Fruit fly (Drosophila melanogaster): ENCODE results near the gene fng.

Gene fng

DNA sequence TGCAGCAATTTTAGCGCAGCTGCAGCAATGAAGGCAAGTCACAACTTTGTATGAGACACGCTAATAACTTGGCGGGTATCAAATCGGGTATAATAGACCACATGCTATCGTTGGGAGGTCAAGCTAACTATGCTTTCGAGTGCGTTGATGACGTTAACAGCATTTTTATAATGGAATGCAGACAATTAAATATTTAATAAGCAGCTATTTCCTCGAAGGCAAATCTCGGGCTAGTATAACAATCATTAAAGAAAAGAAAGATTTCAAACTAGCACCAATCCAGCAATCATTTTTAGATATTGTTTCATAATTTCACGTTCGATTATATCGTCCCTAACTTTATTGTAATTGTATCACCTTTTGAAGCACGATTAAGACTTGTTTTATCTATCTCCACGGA lies 31.2 kb upstream of the fng start:
- no peak for TF ChIP-seq Hr78 (GFP tag; optimal IDR thresholded peaks at IDR 0.05)
- TF ChIP-seq Abd-B (GFP tag; optimal IDR thresholded peaks at IDR 0.05), result no peak
- no peak for TF ChIP-seq Sp1 (GFP tag; optimal IDR thresholded peaks at IDR 0.05)
- no peak for TF ChIP-seq CG32264 (GFP tag; optimal IDR thresholded peaks at IDR 0.05)
- TF ChIP-seq jim (GFP tag; optimal IDR thresholded peaks at IDR 0.05), result no peak
- no peak for TF ChIP-seq Dfd (GFP tag; optimal IDR thresholded peaks at IDR 0.05)
- TF ChIP-seq GATAd (GFP tag; optimal IDR thresholded peaks at IDR 0.05), result no peak
- no peak for TF ChIP-seq Jra (GFP tag; optimal IDR thresholded peaks at IDR 0.05)
- TF ChIP-seq woc (GFP tag; optimal IDR thresholded peaks at IDR 0.05), result no peak

DNA sequence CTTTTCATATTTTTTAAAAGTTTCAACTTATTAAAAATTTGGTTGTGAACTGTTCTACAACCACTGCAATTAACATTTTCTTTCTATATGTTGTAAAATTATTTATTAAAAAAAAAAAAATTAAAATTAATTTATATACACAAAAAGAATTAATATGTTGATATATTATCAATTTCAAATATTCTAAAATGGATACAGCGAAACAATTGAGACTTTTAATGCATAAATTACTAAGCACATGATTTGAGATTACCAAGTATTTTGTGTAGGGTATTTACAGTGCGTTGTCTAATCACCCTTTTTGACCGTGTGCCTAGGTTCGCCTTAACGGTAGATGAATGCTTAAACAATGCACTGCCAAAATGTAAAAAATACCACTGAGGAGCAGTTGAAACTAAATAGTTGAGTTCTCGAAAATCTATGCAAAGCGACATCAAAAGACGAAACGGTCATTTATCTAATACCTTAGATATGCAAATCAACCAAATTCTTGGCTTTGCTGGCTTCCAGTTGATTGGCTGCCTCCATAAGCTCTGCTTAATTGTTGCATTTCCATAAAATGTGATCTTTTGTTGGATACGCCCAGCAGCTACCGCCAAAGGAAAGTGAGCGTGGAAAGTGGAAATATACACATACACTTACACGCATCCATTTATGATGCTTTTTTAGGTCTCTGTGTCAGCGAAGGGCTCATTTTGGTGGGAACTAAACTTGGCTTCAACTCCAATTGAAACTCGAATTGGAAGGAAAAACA lies 27.8 kb upstream of the fng start:
- no peak for TF ChIP-seq Jra (GFP tag; optimal IDR thresholded peaks at IDR 0.05)
- no peak for TF ChIP-seq Dif (GFP tag; optimal IDR thresholded peaks at IDR 0.05; ENCODE audit: partially characterized antibody)
- TF ChIP-seq usp (GFP tag; optimal IDR thresholded peaks at IDR 0.05), result no peak
- TF ChIP-seq Hnf4 (GFP tag; optimal IDR thresholded peaks at IDR 0.05), result no peak
- no peak for TF ChIP-seq woc (GFP tag; optimal IDR thresholded peaks at IDR 0.05)
- no peak for TF ChIP-seq rgr (GFP tag; optimal IDR thresholded peaks at IDR 0.05)
- TF ChIP-seq sage (GFP tag; optimal IDR thresholded peaks at IDR 0.05), result no peak
- TF ChIP-seq h (GFP tag; optimal IDR thresholded peaks at IDR 0.05), result no peak

DNA sequence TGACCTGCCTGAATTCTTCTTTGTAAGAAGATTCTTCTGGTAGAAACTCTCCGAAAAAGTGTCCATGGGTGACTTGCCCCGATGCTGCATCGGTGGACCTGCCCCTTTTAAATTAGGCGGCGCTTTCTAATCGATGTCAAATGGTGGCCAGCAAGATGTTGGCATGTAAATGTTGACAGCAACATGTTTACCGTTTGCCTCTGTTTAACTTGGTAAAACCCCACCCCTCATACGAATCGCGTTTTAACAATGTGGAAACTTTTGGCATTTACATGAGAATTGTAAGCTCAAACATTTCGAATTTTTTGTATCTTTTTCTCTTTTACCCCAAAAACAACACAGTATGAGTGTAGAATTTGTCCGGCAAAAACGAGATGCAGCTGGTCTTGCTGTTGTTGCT lies 27.1 kb upstream of the fng start:
- no peak for TF ChIP-seq psq (GFP tag; optimal IDR thresholded peaks at IDR 0.05)
- TF ChIP-seq Abd-B (GFP tag; optimal IDR thresholded peaks at IDR 0.05), result no peak

DNA sequence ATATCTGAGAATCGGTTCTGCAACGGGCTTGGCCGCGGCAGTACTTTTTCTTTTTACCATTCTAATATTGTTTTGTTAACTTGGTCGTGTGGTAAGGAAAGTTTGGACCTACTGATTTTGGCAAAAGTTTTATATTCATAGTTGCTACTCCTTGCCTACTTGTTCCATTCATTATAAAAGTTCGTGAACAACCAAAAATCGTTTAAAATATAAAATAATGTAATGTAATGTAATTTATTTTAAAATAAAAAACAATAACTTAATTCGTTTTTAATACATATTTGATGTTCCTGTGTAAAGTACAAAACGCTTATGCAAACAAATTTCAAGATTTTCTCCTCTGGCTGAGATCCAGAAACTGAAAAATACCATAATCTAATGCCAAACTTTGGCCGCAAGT lies 25.3 kb upstream of the fng start, which contains the start of gene CG33286:
TSS of gene CG33286 (minus strand) at position 101 of the 400 bp plus-strand sequence.
- TF ChIP-seq sage (GFP tag; optimal IDR thresholded peaks at IDR 0.05), result no peak
- TF ChIP-seq usp (GFP tag; optimal IDR thresholded peaks at IDR 0.05), result no peak
- no peak for TF ChIP-seq dl (GFP tag; optimal IDR thresholded peaks at IDR 0.05; ENCODE audit: insufficient read depth in 1 of 2, partially characterized antibody in 2 of 2)
- TF ChIP-seq jim (GFP tag; optimal IDR thresholded peaks at IDR 0.05), result no peak
- no peak for TF ChIP-seq Jra (GFP tag; optimal IDR thresholded peaks at IDR 0.05)
- TF ChIP-seq h (GFP tag; optimal IDR thresholded peaks at IDR 0.05), result no peak
- TF ChIP-seq br (GFP tag; optimal IDR thresholded peaks at IDR 0.05), result no peak
- no peak for TF ChIP-seq HLH106 (tag; optimal IDR thresholded peaks at IDR 0.05)
- no peak for TF ChIP-seq Rel (GFP tag; optimal IDR thresholded peaks at IDR 0.05)
- TF ChIP-seq Rel (tag; optimal IDR thresholded peaks at IDR 0.05), result no peak
- no peak for TF ChIP-seq Hr78 (GFP tag; optimal IDR thresholded peaks at IDR 0.05)
- no peak for TF ChIP-seq Mio (GFP tag; optimal IDR thresholded peaks at IDR 0.05)
- no peak for TF ChIP-seq dsf (GFP tag; optimal IDR thresholded peaks at IDR 0.05; ENCODE audit: borderline replicate concordance)
- no peak for TF ChIP-seq CrebA (GFP tag; optimal IDR thresholded peaks at IDR 0.05; ENCODE audit: borderline replicate concordance)
- TF ChIP-seq CG9705 (GFP tag; optimal IDR thresholded peaks at IDR 0.05), result no peak
- no peak for TF ChIP-seq ey (GFP tag; optimal IDR thresholded peaks at IDR 0.05)
- TF ChIP-seq dmrt93B (GFP tag; optimal IDR thresholded peaks at IDR 0.05), result no peak
- no peak for TF ChIP-seq Sp1 (GFP tag; optimal IDR thresholded peaks at IDR 0.05)

DNA sequence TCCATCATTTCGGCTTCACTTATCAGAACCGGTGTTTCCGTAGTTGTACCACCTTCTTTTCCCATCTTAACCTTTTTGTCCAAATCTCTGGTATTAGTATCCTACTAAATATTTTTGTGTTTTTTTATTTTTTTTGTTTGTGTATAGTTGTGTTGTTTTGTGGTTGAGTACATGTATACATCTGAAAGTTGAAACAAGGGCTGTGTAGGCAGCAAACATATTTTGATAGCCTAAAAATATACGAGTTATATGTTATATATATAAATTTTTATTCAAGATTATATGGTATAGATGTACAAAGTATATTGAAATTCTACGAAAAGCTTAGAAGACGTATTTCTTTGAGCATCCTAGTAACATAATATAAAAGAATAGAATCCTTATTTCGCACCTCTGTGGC lies 21.3 kb upstream of the fng start, which contains the start of gene CG33287:
TSS of gene CG33287 (minus strand) at position 101 of the 400 bp plus-strand sequence.
- TF ChIP-seq br (GFP tag; optimal IDR thresholded peaks at IDR 0.05), result no peak
- TF ChIP-seq Sp1 (GFP tag; optimal IDR thresholded peaks at IDR 0.05), result no peak
- TF ChIP-seq CrebA (GFP tag; optimal IDR thresholded peaks at IDR 0.05; ENCODE audit: borderline replicate concordance), result no peak

DNA sequence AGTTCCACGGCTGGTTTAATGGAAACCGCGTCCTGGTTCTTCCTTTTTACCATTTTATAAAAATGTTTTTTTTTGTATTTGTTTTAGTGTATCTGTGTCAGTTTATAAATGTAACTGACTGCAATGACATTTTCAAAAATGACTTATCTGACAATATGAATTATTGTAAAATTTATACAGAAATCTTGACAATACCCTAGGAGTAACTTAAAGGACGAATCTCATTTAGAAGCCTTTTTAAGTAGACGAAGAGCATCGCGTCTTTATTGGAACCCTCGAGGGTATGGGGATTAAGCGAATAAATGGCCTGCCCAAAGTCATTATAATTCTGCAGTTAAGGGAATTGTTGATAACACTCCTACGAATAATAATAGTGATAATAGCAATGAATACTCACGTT lies 17.4 kb upstream of the fng start, which contains the start of gene CG12983:
TSS of gene CG12983 (minus strand) at position 101 of the 400 bp plus-strand sequence.
- TF ChIP-seq dl (GFP tag; optimal IDR thresholded peaks at IDR 0.05; ENCODE audit: insufficient read depth in 1 of 2, partially characterized antibody in 2 of 2) (no peak), HLH106 (tag; optimal IDR thresholded peaks at IDR 0.05) (no peak), foxo (GFP tag; optimal IDR thresholded peaks at IDR 0.05) (no peak), ey (GFP tag; optimal IDR thresholded peaks at IDR 0.05) (no peak), N (GFP tag; optimal IDR thresholded peaks at IDR 0.05) (no peak), Myc (optimal IDR thresholded peaks at IDR 0.05) (no peak)
